Worm (Caenorhabditis elegans) whole organism, late embryonic: ENCODE measurements around the gene Y17G9A.2.

Experiments
- C38D4.7 ChIP-seq: fragments of 200-800 bp; sonication (Bioruptor generic); optimal IDR thresholded peaks from 2 replicates; lab custom pipeline; 2018; ENCODE audit warnings: mild to moderate bottlenecking, missing genetic modification characterization, moderate library complexity, missing compliant biosample characterization
- K09A11.1 ChIP-seq: sonication (generic microtip); optimal IDR thresholded peaks from 2 replicates; lab custom pipeline; 2017; ENCODE audit warnings: antibody characterized with exemption, mild to moderate bottlenecking, missing genetic modification characterization, missing compliant biosample characterization; ENCODE audit not compliant: insufficient read depth
- T23F11.4 ChIP-seq: fragments of 200-800 bp; sonication (Bioruptor generic); optimal IDR thresholded peaks from 2 replicates; lab custom pipeline; 2018; ENCODE audit warnings: mild to moderate bottlenecking, missing genetic modification characterization, missing compliant biosample characterization
- Y22D7AL.16 ChIP-seq: sonication (generic microtip); optimal IDR thresholded peaks from 2 replicates; lab custom pipeline; 2016; ENCODE audit warnings: missing genetic modification characterization, missing compliant biosample characterization
- ama-1 ChIP-seq: fragments of 150-350 bp; optimal IDR thresholded peaks from 2 replicates; lab custom pipeline; 2014
- ceh-18 ChIP-seq: sonication (generic microtip); optimal IDR thresholded peaks from 2 replicates; lab custom pipeline; 2016; ENCODE audit warnings: missing genetic modification characterization, missing compliant biosample characterization
- ceh-19 ChIP-seq: fragments of 200-800 bp; sonication (Bioruptor generic); optimal IDR thresholded peaks from 2 replicates; lab custom pipeline; 2018; ENCODE audit warnings: mild to moderate bottlenecking, missing genetic modification characterization, missing compliant biosample characterization
- ceh-2 ChIP-seq: sonication (generic microtip); optimal IDR thresholded peaks from 2 replicates; lab custom pipeline; 2016; ENCODE audit warnings: missing genotype, missing genetic modification characterization, missing compliant biosample characterization
- ceh-22 ChIP-seq: sonication (generic microtip); optimal IDR thresholded peaks from 2 replicates; lab custom pipeline; 2017; ENCODE audit warnings: missing biosample characterization, missing genetic modification characterization
- ceh-30 ChIP-seq: fragments of 150-350 bp; optimal IDR thresholded peaks from 2 replicates; lab custom pipeline; 2014; ENCODE audit warnings: missing biosample characterization, missing genetic modification characterization
- ceh-34 ChIP-seq: sonication (generic microtip); optimal IDR thresholded peaks from 2 replicates; lab custom pipeline; 2016; ENCODE audit warnings: mild to moderate bottlenecking, missing genetic modification characterization, missing compliant biosample characterization
- ceh-48 ChIP-seq: sonication (generic microtip); optimal IDR thresholded peaks from 2 replicates; lab custom pipeline; 2016; ENCODE audit warnings: missing genetic modification characterization, inconsistent platforms, missing compliant biosample characterization
- dve-1 ChIP-seq: sonication (generic microtip); optimal IDR thresholded peaks from 2 replicates; lab custom pipeline; 2017; ENCODE audit warnings: antibody characterized with exemption, mild to moderate bottlenecking, missing genetic modification characterization, missing compliant biosample characterization
- elt-2 ChIP-seq: sonication (generic microtip); optimal IDR thresholded peaks from 2 replicates; lab custom pipeline; 2016; ENCODE audit warnings: missing genetic modification reagents, missing genetic modification characterization, missing compliant biosample characterization
- elt-4 ChIP-seq: sonication (generic microtip); optimal IDR thresholded peaks from 2 replicates; lab custom pipeline; 2016; ENCODE audit warnings: missing genetic modification characterization, missing compliant biosample characterization
- ets-4 ChIP-seq: sonication (generic microtip); optimal IDR thresholded peaks from 2 replicates; lab custom pipeline; 2016; ENCODE audit warnings: missing genetic modification characterization, missing compliant biosample characterization
- fax-1 ChIP-seq: sonication (generic microtip); optimal IDR thresholded peaks from 2 replicates; lab custom pipeline; 2016; ENCODE audit warnings: missing genotype, missing genetic modification characterization, missing compliant biosample characterization
- fkh-10 ChIP-seq: fragments of 150-350 bp; optimal IDR thresholded peaks from 2 replicates; lab custom pipeline; 2014; ENCODE audit warnings: missing biosample characterization, missing genetic modification reagents, missing genetic modification characterization
- gmeb-2 ChIP-seq: sonication (generic microtip); optimal IDR thresholded peaks from 2 replicates; lab custom pipeline; 2016; ENCODE audit warnings: missing genetic modification characterization, inconsistent platforms, missing compliant biosample characterization
- hlh-13 ChIP-seq: fragments of 200-800 bp; sonication (Bioruptor generic); optimal IDR thresholded peaks from 2 replicates; lab custom pipeline; 2018; ENCODE audit warnings: mild to moderate bottlenecking, missing genetic modification characterization, missing compliant biosample characterization
- hlh-15 ChIP-seq: sonication (generic microtip); optimal IDR thresholded peaks from 2 replicates; lab custom pipeline; 2016; ENCODE audit warnings: missing genetic modification characterization, missing compliant biosample characterization
- hlh-8 ChIP-seq: sonication (generic microtip); optimal IDR thresholded peaks from 2 replicates; lab custom pipeline; 2016; ENCODE audit warnings: missing genotype, missing genetic modification characterization, missing compliant biosample characterization
- lin-11 ChIP-seq: fragments of 200-800 bp; sonication (Bioruptor generic); optimal IDR thresholded peaks from 2 replicates; lab custom pipeline; 2018; ENCODE audit warnings: mild to moderate bottlenecking, missing genetic modification characterization, missing compliant biosample characterization
- nhr-232 ChIP-seq: sonication (generic microtip); optimal IDR thresholded peaks from 2 replicates; lab custom pipeline; 2016; ENCODE audit warnings: missing genetic modification characterization, missing compliant biosample characterization
- npax-4 ChIP-seq: sonication (generic microtip); optimal IDR thresholded peaks from 2 replicates; lab custom pipeline; 2016; ENCODE audit warnings: missing genetic modification characterization, missing compliant biosample characterization
- odd-2 ChIP-seq: sonication (generic microtip); optimal IDR thresholded peaks from 2 replicates; lab custom pipeline; 2017; ENCODE audit warnings: antibody characterized with exemption, mild to moderate bottlenecking, missing genetic modification characterization, missing compliant biosample characterization
- pat-9 ChIP-seq: fragments of 200-800 bp; sonication (Bioruptor generic); optimal IDR thresholded peaks from 2 replicates; lab custom pipeline; 2018; ENCODE audit warnings: mild to moderate bottlenecking, missing genetic modification characterization, moderate library complexity, missing compliant biosample characterization
- pqm-1 ChIP-seq: sonication (generic microtip); optimal IDR thresholded peaks from 2 replicates; lab custom pipeline; 2016; ENCODE audit warnings: missing genetic modification characterization, missing compliant biosample characterization
- ref-2 ChIP-seq: sonication (generic microtip); optimal IDR thresholded peaks from 2 replicates; lab custom pipeline; 2016; ENCODE audit warnings: missing genetic modification characterization, missing compliant biosample characterization
- rnt-1 ChIP-seq: sonication (generic microtip); optimal IDR thresholded peaks from 2 replicates; lab custom pipeline; 2016; ENCODE audit warnings: missing genetic modification characterization, missing compliant biosample characterization
- sdc-2 ChIP-seq: sonication (generic microtip); optimal IDR thresholded peaks from 2 replicates; lab custom pipeline; 2016; ENCODE audit warnings: missing genotype, missing genetic modification characterization, missing compliant biosample characterization
- syd-9 ChIP-seq: sonication (generic microtip); optimal IDR thresholded peaks from 2 replicates; lab custom pipeline; 2016; ENCODE audit warnings: mild to moderate bottlenecking, missing genetic modification characterization, moderate library complexity, missing compliant biosample characterization
- tbx-2 ChIP-seq: sonication (generic microtip); optimal IDR thresholded peaks from 2 replicates; lab custom pipeline; 2016; ENCODE audit warnings: missing genetic modification characterization, missing compliant biosample characterization
- tbx-7 ChIP-seq: sonication (generic microtip); optimal IDR thresholded peaks from 2 replicates; lab custom pipeline; 2016; ENCODE audit warnings: missing genotype, missing genetic modification characterization, missing compliant biosample characterization
- ttx-3 ChIP-seq: sonication (generic microtip); optimal IDR thresholded peaks from 2 replicates; lab custom pipeline; 2016; ENCODE audit warnings: missing genetic modification reagents, missing genetic modification characterization, missing compliant biosample characterization
- unc-3 ChIP-seq, 2 experiments: fragments of 200-800 bp in 1 of 2; sonication (Bioruptor generic) in 1 of 2; sonication (generic microtip) in 1 of 2; conservative IDR thresholded peaks in 1 of 2; optimal IDR thresholded peaks in 1 of 2; 2 replicates each; pipeline versions ENCODE4 v1.3.6 to Lab custom; 2016 to 2022; ENCODE audit warnings: missing compliant biosample characterization in 2 of 2, missing genetic modification characterization in 2 of 2, missing genetic modification reagents in 1 of 2
- unc-42 ChIP-seq: sonication (generic microtip); optimal IDR thresholded peaks from 2 replicates; lab custom pipeline; 2016; ENCODE audit warnings: missing genotype, missing genetic modification characterization, missing compliant biosample characterization
- unc-55 ChIP-seq: sonication (generic microtip); optimal IDR thresholded peaks from 2 replicates; lab custom pipeline; 2017; ENCODE audit warnings: missing biosample characterization, missing genetic modification reagents, missing genetic modification characterization
- zip-5 ChIP-seq: sonication (generic microtip); optimal IDR thresholded peaks from 2 replicates; lab custom pipeline; 2016; ENCODE audit warnings: missing genetic modification characterization, missing compliant biosample characterization
- ztf-16 ChIP-seq: sonication (generic microtip); optimal IDR thresholded peaks from 2 replicates; lab custom pipeline; 2017; ENCODE audit warnings: missing genetic modification characterization, missing compliant biosample characterization

The Y17G9A.2 gene

DNA sequence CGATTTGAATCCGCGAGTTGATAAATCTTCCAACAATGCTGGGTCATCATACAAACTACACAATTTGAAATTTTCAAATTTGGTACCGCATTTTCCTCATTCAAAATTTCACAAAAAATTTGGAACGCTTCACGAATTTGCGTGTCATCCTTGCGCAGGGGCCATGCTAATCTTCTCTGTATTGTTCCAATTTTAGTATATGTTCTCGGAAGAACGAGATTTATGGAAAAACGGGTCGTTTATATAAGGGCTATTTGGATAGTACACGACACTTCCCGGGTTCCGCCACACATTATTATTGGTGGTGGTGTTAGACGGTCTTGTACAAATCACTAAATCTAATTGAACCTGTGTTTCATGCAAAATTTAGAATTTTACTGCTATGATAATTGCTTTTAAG lies 29.3 kb upstream of the Y17G9A.2 start:
- TF ChIP-seq fax-1 (tag; lab: Kevin White, UChicago) (no peak), ztf-16 (no peak), K09A11.1 (tag; lab: Kevin White, UChicago) (no peak), hlh-15 (tag; lab: Kevin White, UChicago) (no peak), hlh-8 (no peak), ceh-2 (tag; lab: Kevin White, UChicago) (no peak), npax-4 (no peak), odd-2 (tag; lab: Kevin White, UChicago) (no peak), ceh-34 (tag; lab: Kevin White, UChicago) (no peak), ceh-22 (no peak), fkh-10 (GFP tag; lab: Kevin White, UChicago) (no peak), Y22D7AL.16 (tag; lab: Kevin White, UChicago) (no peak), ref-2 (tag; lab: Kevin White, UChicago) (no peak), unc-55 (no peak), dve-1 (no peak), unc-42 (tag; lab: Kevin White, UChicago) (no peak), ttx-3 (tag; lab: Kevin White, UChicago) (no peak), ama-1 (lab: Kevin White, UChicago) (no peak)

- TF ChIP-seq ceh-22 (no peak), ceh-30 (tag; lab: Kevin White, UChicago) (no peak), tbx-2 (tag; lab: Kevin White, UChicago) (no peak), elt-2 (no peak), ets-4 (tag; lab: Kevin White, UChicago) (no peak)
Observed at ce11 chrIV:4883984-4884383, 27.9 kb upstream of the Y17G9A.2 start, which contains the start of gene str-166. Gene str-166, plus strand, starts transcription at chrIV:4884284.

DNA sequence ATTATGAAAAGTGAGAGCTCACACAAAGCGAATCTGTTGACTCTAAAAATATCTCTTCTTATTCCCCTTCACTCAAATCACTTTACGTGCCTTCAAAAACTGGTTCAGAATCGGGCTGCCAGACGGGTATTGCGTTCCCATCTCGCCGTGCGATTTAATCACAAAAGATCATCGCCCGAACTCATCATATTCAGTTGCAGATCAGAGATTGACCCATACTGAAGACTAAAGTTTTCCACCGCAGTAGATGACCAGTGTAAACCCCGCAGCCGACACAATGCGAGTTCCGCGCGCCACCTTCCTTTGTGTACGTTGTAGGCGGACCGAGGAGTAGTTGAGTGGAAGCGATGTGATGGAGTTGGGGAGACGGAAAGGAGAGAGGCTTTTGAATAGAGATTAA lies 24.5 kb upstream of the Y17G9A.2 start:
- TF ChIP-seq pat-9, result no peak
- no peak for TF ChIP-seq ceh-22
- TF ChIP-seq fax-1 (tag; lab: Kevin White, UChicago), result no peak
- TF ChIP-seq syd-9 (tag; lab: Kevin White, UChicago), result no peak
- TF ChIP-seq T23F11.4 (GFP tag; lab: Kevin White, UChicago), result no peak
- no peak for TF ChIP-seq sdc-2
- TF ChIP-seq ceh-18, result no peak
- TF ChIP-seq nhr-232 (tag; lab: Kevin White, UChicago), result no peak
- TF ChIP-seq C38D4.7 (GFP tag; lab: Kevin White, UChicago), result no peak
- TF ChIP-seq odd-2 (tag; lab: Kevin White, UChicago), result no peak
- no peak for TF ChIP-seq hlh-13 (GFP tag; lab: Kevin White, UChicago)
- TF ChIP-seq zip-5, result no peak
- TF ChIP-seq unc-3 (GFP tag; conservative IDR thresholded peaks at IDR 0.05; lab: Robert Waterston, UW), result no peak
- no peak for TF ChIP-seq unc-3 (tag; optimal IDR thresholded peaks at IDR 0.05; lab: Kevin White, UChicago)
- TF ChIP-seq elt-2, result no peak
- TF ChIP-seq tbx-7, result no peak
- no peak for TF ChIP-seq lin-11 (tag; lab: Kevin White, UChicago)

- TF ChIP-seq gmeb-2 (tag; lab: Kevin White, UChicago) (no peak), T23F11.4 (GFP tag; lab: Kevin White, UChicago) (no peak), odd-2 (tag; lab: Kevin White, UChicago) (no peak), rnt-1 (no peak), zip-5 (no peak), C38D4.7 (GFP tag; lab: Kevin White, UChicago) (no peak), Y22D7AL.16 (tag; lab: Kevin White, UChicago) (no peak), elt-4 (tag; lab: Kevin White, UChicago) (no peak), pat-9 (no peak), pqm-1 (tag; lab: Kevin White, UChicago) (no peak), ref-2 (tag; lab: Kevin White, UChicago) (no peak), npax-4 (no peak), syd-9 (tag; lab: Kevin White, UChicago) (no peak), hlh-13 (GFP tag; lab: Kevin White, UChicago) (no peak), ceh-19 (GFP tag; lab: Kevin White, UChicago) (no peak), unc-55 (no peak), ceh-48 (tag; lab: Kevin White, UChicago) (no peak)
- TF ChIP-seq, all 69 proteins: peak for 0
Observed at ce11 chrIV:4877102-4877501, 21.0 kb upstream of the Y17G9A.2 start, which contains the start of gene str-170. Gene str-170, plus strand, starts transcription at chrIV:4877402.
